Fruit fly (Drosophila melanogaster) whole organism, embryonic: ENCODE results near the gene CG10353.
A peak's percentile ranks its signal among the peaks of the same experiment; 100 is the strongest.

Experiments used
- ATbp ChIP-seq: fragments of 200-800 bp; sonication (Bioruptor generic); optimal IDR thresholded peaks from 2 replicates; lab custom pipeline; 2017; ENCODE audit warnings: missing biosample characterization, mild to moderate bottlenecking, missing genetic modification characterization, missing genetic modification reagents
- Adf1 ChIP-seq: fragments of 200-800 bp; sonication (Bioruptor generic); IDR thresholded peaks from 2 replicates; pipeline ENCODE4 v1.3.6; 2022; ENCODE audit warnings: missing biosample characterization, missing genetic modification characterization
- Awh ChIP-seq: fragments of 200-800 bp; sonication (Bioruptor generic); IDR thresholded peaks from 2 replicates; pipeline ENCODE4, ENCODE4 v1.3.6; 2022; ENCODE audit warnings: missing biosample characterization, missing genetic modification characterization
- BEAF-32 ChIP-seq: fragments of 200-800 bp; sonication (Bioruptor generic); optimal IDR thresholded peaks from 3 replicates; lab custom pipeline; 2017; ENCODE audit warnings: missing biosample characterization, missing genetic modification characterization, mild to moderate bottlenecking, moderate library complexity, missing genetic modification reagents
- CG10654 ChIP-seq: fragments of 200-800 bp; sonication (Bioruptor generic); optimal IDR thresholded peaks from 2 replicates; lab custom pipeline; 2016; ENCODE audit warnings: missing biosample characterization, missing genetic modification characterization
- CG13624 ChIP-seq: fragments of 200-800 bp; sonication (Bioruptor generic); optimal IDR thresholded peaks from 2 replicates; lab custom pipeline; 2016; ENCODE audit warnings: missing biosample characterization, missing genetic modification characterization
- CG15011 ChIP-seq: fragments of 200-800 bp; sonication (Bioruptor generic); optimal IDR thresholded peaks from 3 replicates; lab custom pipeline; 2018; ENCODE audit warnings: missing biosample characterization, mild to moderate bottlenecking, missing genetic modification characterization
- CG1529 ChIP-seq: fragments of 200-800 bp; sonication (Bioruptor generic); optimal IDR thresholded peaks from 3 replicates; lab custom pipeline; 2018; ENCODE audit warnings: missing biosample characterization, missing genetic modification characterization
- CG16813 ChIP-seq: fragments of 200-800 bp; sonication (Bioruptor generic); IDR thresholded peaks from 3 replicates; pipeline ENCODE4 v1.3.6; 2022; ENCODE audit warnings: missing biosample characterization, missing genetic modification characterization; ENCODE audit not compliant: partially characterized antibody
- CG16815 ChIP-seq: fragments of 200-800 bp; sonication (Bioruptor generic); optimal IDR thresholded peaks from 3 replicates; lab custom pipeline; 2017; ENCODE audit warnings: missing biosample characterization, mild to moderate bottlenecking, missing genetic modification characterization
- CG17361 ChIP-seq: fragments of 200-800 bp; sonication (Bioruptor generic); IDR thresholded peaks from 3 replicates; pipeline ENCODE4 v1.3.6; 2022; ENCODE audit warnings: missing biosample characterization, missing genetic modification characterization
- CG18011 ChIP-seq: fragments of 200-800 bp; sonication (Bioruptor generic); optimal IDR thresholded peaks from 2 replicates; lab custom pipeline; 2017; ENCODE audit warnings: missing biosample characterization, missing genetic modification characterization, mild to moderate bottlenecking, moderate library complexity, missing genotype
- CG18619 ChIP-seq: fragments of 200-800 bp; sonication (Bioruptor generic); optimal IDR thresholded peaks from 3 replicates; lab custom pipeline; 2017; ENCODE audit warnings: missing biosample characterization, mild to moderate bottlenecking, missing genetic modification characterization
- CG2199 ChIP-seq: fragments of 200-800 bp; sonication (Bioruptor generic); IDR thresholded peaks from 3 replicates; pipeline ENCODE4 v1.3.6; 2022; ENCODE audit warnings: missing biosample characterization, missing genetic modification characterization
- CG30020 ChIP-seq: fragments of 200-800 bp; optimal IDR thresholded peaks from 2 replicates; lab custom pipeline; 2019; ENCODE audit warnings: missing biosample characterization, mild to moderate bottlenecking, missing genetic modification characterization, moderate library complexity
- CG30403 ChIP-seq: fragments of 200-800 bp; sonication (Bioruptor generic); optimal IDR thresholded peaks from 3 replicates; lab custom pipeline; 2016; ENCODE audit warnings: missing biosample characterization, missing genetic modification characterization
- CG32532 ChIP-seq: fragments of 200-800 bp; sonication (Bioruptor generic); IDR thresholded peaks from 2 replicates; pipeline ENCODE4 v1.3.6; 2022; ENCODE audit warnings: missing biosample characterization, missing genetic modification characterization
- CG4854 ChIP-seq: fragments of 200-800 bp; sonication (Bioruptor generic); optimal IDR thresholded peaks from 2 replicates; lab custom pipeline; 2016; ENCODE audit warnings: missing biosample characterization, missing genetic modification characterization, inconsistent platforms
- CG6254 ChIP-seq: fragments of 200-800 bp; sonication (Bioruptor generic); optimal IDR thresholded peaks from 3 replicates; lab custom pipeline; 2017; ENCODE audit warnings: mild to moderate bottlenecking, missing biosample characterization, missing genetic modification reagents, missing genetic modification characterization
- CG7271 ChIP-seq: fragments of 200-800 bp; sonication (Bioruptor generic); optimal IDR thresholded peaks from 2 replicates; lab custom pipeline; 2018; ENCODE audit warnings: missing biosample characterization, mild to moderate bottlenecking, missing genetic modification characterization, moderate library complexity
- CG7987 ChIP-seq: fragments of 200-800 bp; sonication (Bioruptor generic); optimal IDR thresholded peaks from 2 replicates; lab custom pipeline; 2018; ENCODE audit warnings: missing biosample characterization, mild to moderate bottlenecking, missing genetic modification characterization, moderate library complexity
- CG9609 ChIP-seq: fragments of 200-800 bp; sonication (Bioruptor generic); optimal IDR thresholded peaks from 3 replicates; lab custom pipeline; 2016; ENCODE audit warnings: missing biosample characterization, missing genetic modification characterization
- D19B ChIP-seq: fragments of 200-800 bp; sonication (Bioruptor generic); optimal IDR thresholded peaks from 2 replicates; lab custom pipeline; 2017; ENCODE audit warnings: missing biosample characterization, mild to moderate bottlenecking, missing genetic modification characterization
- Dll ChIP-seq: fragments of 200-800 bp; sonication (Bioruptor generic); IDR thresholded peaks from 4 replicates; pipeline ENCODE4 v1.3.6; 2022; ENCODE audit warnings: missing biosample characterization, missing genetic modification characterization; ENCODE audit not compliant: partially characterized antibody
- Eip74EF ChIP-seq, 2 experiments: fragments of 200-800 bp in 1 of 2; fragments of >200 bp in 1 of 2; sonication (Bioruptor generic) in 1 of 2; optimal IDR thresholded peaks; 2 replicates each; lab custom pipeline; 2017 to 2019; ENCODE audit warnings: missing biosample characterization in 2 of 2, missing genetic modification characterization in 2 of 2, mild to moderate bottlenecking in 1 of 2, moderate library complexity in 1 of 2
- HLHmδ ChIP-seq: fragments of 200-800 bp; sonication (Bioruptor generic); optimal IDR thresholded peaks from 2 replicates; lab custom pipeline; 2018; ENCODE audit warnings: missing biosample characterization, mild to moderate bottlenecking, missing genetic modification characterization, moderate library complexity
- Lim3 ChIP-seq: fragments of 200-800 bp; sonication (Bioruptor generic); IDR thresholded peaks from 2 replicates; pipeline ENCODE4 v1.3.6; 2022; ENCODE audit warnings: missing biosample characterization, missing genetic modification characterization
- MTF-1 ChIP-seq: fragments of 200-800 bp; sonication (Bioruptor generic); optimal IDR thresholded peaks from 2 replicates; lab custom pipeline; 2018; ENCODE audit warnings: missing biosample characterization, mild to moderate bottlenecking, missing genetic modification characterization, borderline replicate concordance
- Meics ChIP-seq: fragments of 200-800 bp; sonication (Bioruptor generic); optimal IDR thresholded peaks from 2 replicates; lab custom pipeline; 2017; ENCODE audit warnings: missing biosample characterization, mild to moderate bottlenecking, missing genetic modification characterization
- Neu2 ChIP-seq: fragments of 200-800 bp; sonication (Bioruptor generic); optimal IDR thresholded peaks from 3 replicates; lab custom pipeline; 2016; ENCODE audit warnings: missing biosample characterization, missing genetic modification characterization, borderline replicate concordance
- Oaz ChIP-seq: fragments of 200-800 bp; sonication (Bioruptor generic); IDR thresholded peaks from 2 replicates; pipeline ENCODE4 v1.3.6; 2022; ENCODE audit warnings: missing biosample characterization, missing genetic modification characterization
- Sin3A ChIP-seq: fragments of >200 bp; optimal IDR thresholded peaks from 2 replicates; lab custom pipeline; 2018
- Trl ChIP-seq, 3 experiments: fragments of >200 bp in 2 of 3; fragments of 200-800 bp in 1 of 3; sonication (Bioruptor generic) in 1 of 3; optimal IDR thresholded peaks; 2 replicates in 1 of 3; 3 replicates in 2 of 3; lab custom pipeline; 2016 to 2017; ENCODE audit warnings: missing biosample characterization in 1 of 3, missing genetic modification characterization in 1 of 3
- YL-1 ChIP-seq: fragments of 200-800 bp; sonication (Bioruptor generic); optimal IDR thresholded peaks from 3 replicates; lab custom pipeline; 2017; ENCODE audit warnings: missing biosample characterization, mild to moderate bottlenecking, missing genetic modification characterization
- az2 ChIP-seq: fragments of 200-800 bp; sonication (Bioruptor generic); optimal IDR thresholded peaks from 3 replicates; lab custom pipeline; 2016; ENCODE audit warnings: missing biosample characterization, missing genetic modification characterization
- dan ChIP-seq: fragments of 200-800 bp; sonication (Bioruptor generic); IDR thresholded peaks from 2 replicates; pipeline ENCODE4 v1.3.6; 2022; ENCODE audit warnings: missing biosample characterization, missing genetic modification characterization
- dpn ChIP-seq, 2 experiments: fragments of 200-800 bp; sonication (Bioruptor generic); optimal IDR thresholded peaks; 3 replicates each; lab custom pipeline; 2016; ENCODE audit warnings: missing biosample characterization in 2 of 2, missing genetic modification characterization in 2 of 2
- gem ChIP-seq: fragments of 200-800 bp; sonication (Bioruptor generic); optimal IDR thresholded peaks from 2 replicates; lab custom pipeline; 2019; ENCODE audit warnings: missing biosample characterization, mild to moderate bottlenecking, missing genetic modification characterization, moderate library complexity
- klu ChIP-seq: fragments of 200-800 bp; sonication (Bioruptor generic); IDR thresholded peaks from 2 replicates; pipeline ENCODE4 v1.3.6; 2022; ENCODE audit warnings: missing biosample characterization, missing genetic modification characterization
- kni ChIP-seq: fragments of 200-800 bp; sonication (Bioruptor generic); optimal IDR thresholded peaks from 3 replicates; lab custom pipeline; 2017; ENCODE audit warnings: mild to moderate bottlenecking, missing biosample characterization, missing genetic modification reagents, missing genetic modification characterization
- luna ChIP-seq: fragments of 200-800 bp; sonication (Bioruptor generic); optimal IDR thresholded peaks from 2 replicates; lab custom pipeline; 2016; ENCODE audit warnings: missing biosample characterization, missing genetic modification characterization
- p53 ChIP-seq: fragments of 200-800 bp; sonication (Bioruptor generic); optimal IDR thresholded peaks from 2 replicates; lab custom pipeline; 2016; ENCODE audit warnings: missing biosample characterization, missing genetic modification characterization
- ranshi ChIP-seq: fragments of 200-800 bp; sonication (Bioruptor generic); IDR thresholded peaks from 2 replicates; pipeline ENCODE4 v1.3.6; 2022; ENCODE audit warnings: missing biosample characterization, missing genetic modification characterization
- row ChIP-seq: fragments of 200-800 bp; sonication (Bioruptor generic); IDR thresholded peaks from 3 replicates; pipeline ENCODE4 v1.3.6; 2022; ENCODE audit warnings: missing biosample characterization, missing genetic modification characterization
- run ChIP-seq: fragments of 200-800 bp; sonication (Bioruptor generic); optimal IDR thresholded peaks from 3 replicates; lab custom pipeline; 2018; ENCODE audit warnings: missing biosample characterization, mild to moderate bottlenecking, missing genetic modification characterization
- seq ChIP-seq: fragments of 200-800 bp; sonication (Bioruptor generic); IDR thresholded peaks from 2 replicates; pipeline ENCODE4 v1.3.6; 2022; ENCODE audit warnings: missing biosample characterization, missing genetic modification characterization
- slp2 ChIP-seq: fragments of 200-800 bp; sonication (Bioruptor generic); optimal IDR thresholded peaks from 2 replicates; lab custom pipeline; 2016; ENCODE audit warnings: missing biosample characterization, missing genetic modification characterization
- vnd ChIP-seq: fragments of 200-800 bp; sonication (Bioruptor generic); IDR thresholded peaks from 3 replicates; pipeline ENCODE4 v1.3.6; 2022; ENCODE audit warnings: missing biosample characterization, missing genetic modification characterization; ENCODE audit not compliant: partially characterized antibody
- zf30C ChIP-seq: fragments of 200-800 bp; sonication (Bioruptor generic); optimal IDR thresholded peaks from 3 replicates; lab custom pipeline; 2018; ENCODE audit warnings: missing biosample characterization, mild to moderate bottlenecking, missing genetic modification characterization

CG10353 gene

DNA sequence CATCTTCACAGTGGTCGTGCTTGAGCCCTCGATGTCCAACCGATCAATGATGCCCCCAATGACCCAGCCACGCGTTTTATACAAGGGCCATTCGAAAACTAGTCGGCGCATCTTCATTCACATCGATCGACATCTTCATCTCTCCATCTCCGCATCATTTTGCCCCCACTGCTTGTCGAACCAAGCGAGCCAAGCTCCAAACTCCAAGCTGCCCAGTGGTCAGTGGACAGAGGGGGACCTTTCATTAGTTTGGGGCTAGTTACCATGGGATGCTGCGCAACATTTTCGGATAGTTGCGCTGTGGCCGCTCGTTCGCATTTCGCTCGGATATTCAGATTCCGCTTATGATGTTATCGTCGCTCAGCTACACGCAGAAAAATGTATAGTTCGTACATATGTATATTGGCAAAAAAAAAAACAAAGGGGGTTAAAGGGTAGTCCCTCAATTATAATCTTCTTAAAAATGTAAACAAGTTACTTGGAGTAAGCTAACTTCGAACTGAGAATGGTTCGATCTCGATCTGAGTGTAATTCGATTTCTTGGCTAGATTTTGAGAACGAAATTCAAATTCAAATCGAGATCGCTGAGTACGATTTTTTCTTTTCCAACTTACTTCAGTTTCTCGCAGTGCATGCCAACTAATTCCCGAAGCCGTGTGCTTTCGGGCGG lies 40.8 kb downstream of the CG10353 start, which contains the start of gene CG15740 (continued):
- TF ChIP-seq Neu2 (GFP tag; lab: Kevin White, UChicago): no peak
- TF ChIP-seq row: peak; percentile 63
- TF ChIP-seq BEAF-32: no peak
- no peak for TF ChIP-seq az2
- no peak for TF ChIP-seq CG30020 (tag; lab: Kevin White, UChicago)
- TF ChIP-seq Dll: no peak
- no peak for TF ChIP-seq HLHmδ (GFP tag; lab: Kevin White, UChicago)
- TF ChIP-seq CG6254 (GFP tag; lab: Kevin White, UChicago): no peak
- TF ChIP-seq CG1529 (GFP tag; lab: Kevin White, UChicago): no peak
- peak; percentile 28 to 64 for TF ChIP-seq dpn (GFP tag; optimal IDR thresholded peaks at IDR 0.05; lab: Kevin White, UChicago)
- TF ChIP-seq p53 (GFP tag; lab: Kevin White, UChicago): no peak
- no peak for TF ChIP-seq CG18619 (GFP tag; lab: Kevin White, UChicago)
- no peak for TF ChIP-seq klu (GFP tag; lab: Robert Waterston, UW)
- TF ChIP-seq CG10654: no peak
- TF ChIP-seq Awh (GFP tag; lab: Robert Waterston, UW): no peak
- no peak for TF ChIP-seq MTF-1 (GFP tag; lab: Kevin White, UChicago)
- TF ChIP-seq Oaz (GFP tag; lab: Robert Waterston, UW): 0 out of 2 replicates have a peak, but pooled peaks have one; percentile 29
- no peak for TF ChIP-seq CG16815 (GFP tag; lab: Kevin White, UChicago)
- TF ChIP-seq CG7271 (tag; lab: Kevin White, UChicago): no peak
- peak; percentile 76 for TF ChIP-seq seq
- TF ChIP-seq CG32532 (GFP tag; lab: Robert Waterston, UW): peak; percentile 51; the same call in 1 of the 2 replicates
- TF ChIP-seq Lim3 (GFP tag; lab: Robert Waterston, UW): 0 out of 2 replicates have a peak, but pooled peaks have one; percentile 10
- no peak for TF ChIP-seq luna (GFP tag; lab: Kevin White, UChicago)
- no peak for TF ChIP-seq Sin3A (lab: Kevin White, UChicago)
- peak in 1 of 2 experiments; percentile 3 for TF ChIP-seq Eip74EF (GFP tag; optimal IDR thresholded peaks at IDR 0.05; lab: Kevin White, UChicago)
- TF ChIP-seq CG16813 (GFP tag; lab: Robert Waterston, UW): no peak
- TF ChIP-seq CG30403 (GFP tag; lab: Kevin White, UChicago): peak; percentile 61
- TF ChIP-seq ranshi (GFP tag; lab: Robert Waterston, UW): peak; percentile 39; the same call in 1 of the 2 replicates
- no peak for TF ChIP-seq D19B (GFP tag; lab: Kevin White, UChicago)
- TF ChIP-seq CG2199 (GFP tag; lab: Robert Waterston, UW): no peak
- no peak for TF ChIP-seq CG9609 (GFP tag; lab: Kevin White, UChicago)
- TF ChIP-seq CG15011 (GFP tag; lab: Kevin White, UChicago): no peak
- TF ChIP-seq ATbp (GFP tag; lab: Kevin White, UChicago): no peak
- TF ChIP-seq YL-1 (GFP tag; lab: Kevin White, UChicago): no peak
- no peak for TF ChIP-seq CG4854 (GFP tag; lab: Kevin White, UChicago)
- TF ChIP-seq Adf1: no peak
- no peak for TF ChIP-seq slp2 (GFP tag; lab: Kevin White, UChicago)
- TF ChIP-seq Trl (optimal IDR thresholded peaks at IDR 0.05; lab: Kevin White, UChicago): no peak
- peak; percentile 46 for TF ChIP-seq Trl (GFP tag; optimal IDR thresholded peaks at IDR 0.05; lab: Kevin White, UChicago)
- no peak for TF ChIP-seq CG7987
- TF ChIP-seq kni (GFP tag; lab: Kevin White, UChicago): no peak
- no peak for TF ChIP-seq dan (GFP tag; lab: Robert Waterston, UW)
- no peak for TF ChIP-seq CG18011 (GFP tag; lab: Kevin White, UChicago)
- peak; percentile 44; the same call in 2 of the 3 replicates for TF ChIP-seq CG17361 (GFP tag; lab: Robert Waterston, UW)
- no peak for TF ChIP-seq zf30C (GFP tag; lab: Kevin White, UChicago)
- TF ChIP-seq CG13624: peak; percentile 26
- no peak for TF ChIP-seq vnd (GFP tag; lab: Robert Waterston, UW)
- TF ChIP-seq gem (tag; lab: Kevin White, UChicago): peak; percentile 53
- no peak for TF ChIP-seq run (tag; lab: Kevin White, UChicago)
- TF ChIP-seq Meics (GFP tag; lab: Kevin White, UChicago): peak; percentile 33
